Worm (Caenorhabditis elegans): ENCODE data around the gene vab-2.

vab-2 gene

ce11 chrIV:3731430-3731829 lies 35.2 kb downstream of the vab-2 start:
- no peak for TF ChIP-seq skn-1 (tag; optimal IDR thresholded peaks at IDR 0.05)
- no peak for TF ChIP-seq Y55F3AM.14 (GFP tag; optimal IDR thresholded peaks at IDR 0.05)
- no peak for TF ChIP-seq ztf-1 (GFP tag; conservative IDR thresholded peaks at IDR 0.05)
- no peak for TF ChIP-seq sem-4 (tag; optimal IDR thresholded peaks at IDR 0.05)

DNA sequence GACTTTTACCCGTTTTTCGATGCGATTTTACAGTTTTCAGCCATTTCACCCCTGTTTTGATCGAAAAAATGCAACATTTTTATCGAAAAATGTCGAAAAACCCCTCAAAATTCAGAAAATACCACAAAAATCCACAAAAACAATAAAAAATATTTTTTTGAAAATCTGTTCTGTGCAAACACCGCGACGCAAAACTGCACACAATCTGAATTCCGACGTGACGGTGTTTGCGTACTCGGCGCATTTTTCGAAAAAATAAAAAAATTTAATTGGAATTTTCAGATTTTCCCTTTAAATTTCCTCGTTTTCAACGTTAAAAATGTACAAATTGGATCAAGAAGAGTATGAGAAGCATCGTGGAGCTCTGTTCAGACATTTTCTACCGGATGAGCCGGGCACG lies 40.8 kb downstream of the vab-2 start, which contains the start of gene smgl-2:
smgl-2 (plus strand) TSS at position 320 of the 400 bp plus-strand sequence.
- TF ChIP-seq elt-3 (tag; optimal IDR thresholded peaks at IDR 0.05) (no peak), nhr-129 (tag; optimal IDR thresholded peaks at IDR 0.05) (peak; percentile 23), nhr-77 (tag; optimal IDR thresholded peaks at IDR 0.05) (no peak), C34F6.9 (tag; optimal IDR thresholded peaks at IDR 0.05) (peak; percentile 88), sma-9 (GFP tag; optimal IDR thresholded peaks at IDR 0.05) (no peak), sma-9 (tag; optimal IDR thresholded peaks at IDR 0.05) (no peak), sem-4 (tag; optimal IDR thresholded peaks at IDR 0.05) (no peak), lin-11 (tag; optimal IDR thresholded peaks at IDR 0.05) (peak; percentile 27), nhr-25 (tag; optimal IDR thresholded peaks at IDR 0.05) (peak; percentile 61), ama-1 (optimal IDR thresholded peaks at IDR 0.05) (peak; percentile 31), crh-2 (tag; optimal IDR thresholded peaks at IDR 0.05) (peak; percentile 79), mbf-1 (tag; optimal IDR thresholded peaks at IDR 0.05) (no peak), blmp-1 (tag; optimal IDR thresholded peaks at IDR 0.05; ENCODE audit: insufficient read depth) (no peak), unc-62 (GFP tag; optimal IDR thresholded peaks at IDR 0.05) (no peak), skn-1 (tag; optimal IDR thresholded peaks at IDR 0.05) (no peak), peb-1 (tag; optimal IDR thresholded peaks at IDR 0.05) (no peak), snpc-4 (tag; optimal IDR thresholded peaks at IDR 0.05) (peak; percentile 54), alr-1 (tag; optimal IDR thresholded peaks at IDR 0.05) (no peak), egl-27 (tag; optimal IDR thresholded peaks at IDR 0.05) (no peak), mab-5 (tag; optimal IDR thresholded peaks at IDR 0.05) (peak; percentile 69), fos-1 (tag; optimal IDR thresholded peaks at IDR 0.05) (peak; percentile 52), nhr-6 (tag; optimal IDR thresholded peaks at IDR 0.05) (no peak), nhr-11 (tag; optimal IDR thresholded peaks at IDR 0.05) (no peak), ZK546.5 (tag; optimal IDR thresholded peaks at IDR 0.05) (no peak), nhr-237 (tag; optimal IDR thresholded peaks at IDR 0.05) (no peak), F13H6.1 (tag; optimal IDR thresholded peaks at IDR 0.05) (peak; percentile 63), nhr-12 (tag; optimal IDR thresholded peaks at IDR 0.05) (no peak), unc-55 (GFP tag; optimal IDR thresholded peaks at IDR 0.05) (peak; percentile 85), ceh-82 (tag; optimal IDR thresholded peaks at IDR 0.05) (no peak), nhr-21 (tag; optimal IDR thresholded peaks at IDR 0.05) (peak; percentile 15), zag-1 (tag; optimal IDR thresholded peaks at IDR 0.05) (no peak), sma-3 (GFP tag; optimal IDR thresholded peaks at IDR 0.05) (peak; percentile 59), mdl-1 (tag; optimal IDR thresholded peaks at IDR 0.05) (no peak), gmeb-1 (tag; optimal IDR thresholded peaks at IDR 0.05) (peak; percentile 86), ztf-4 (tag; optimal IDR thresholded peaks at IDR 0.05) (no peak), nhr-10 (tag; optimal IDR thresholded peaks at IDR 0.05) (no peak), ceh-16 (tag; optimal IDR thresholded peaks at IDR 0.05) (no peak), lin-39 (tag; optimal IDR thresholded peaks at IDR 0.05) (no peak), elt-1 (tag; optimal IDR thresholded peaks at IDR 0.05) (no peak), dmd-4 (tag; optimal IDR thresholded peaks at IDR 0.05) (no peak), ztf-1 (GFP tag; conservative IDR thresholded peaks at IDR 0.05) (no peak), nhr-23 (tag; optimal IDR thresholded peaks at IDR 0.05) (no peak), lsy-2 (tag; optimal IDR thresholded peaks at IDR 0.05) (peak; percentile 83 to 89), ztf-11 (tag; optimal IDR thresholded peaks at IDR 0.05) (no peak), Y55F3AM.14 (GFP tag; optimal IDR thresholded peaks at IDR 0.05) (no peak), lin-13 (GFP tag; optimal IDR thresholded peaks at IDR 0.05) (peak; percentile 79), aly-2 (tag; optimal IDR thresholded peaks at IDR 0.05) (no peak), unc-39 (tag; optimal IDR thresholded peaks at IDR 0.05) (no peak), R02D3.7 (tag; optimal IDR thresholded peaks at IDR 0.05) (no peak)

All from whole organism, L2 larva.